Worm (Caenorhabditis elegans) whole organism, young adult: ENCODE measurements around the gene oma-2.

Experiments used
- ama-1 ChIP-seq, 3 experiments: fragments of 150-350 bp in 1 of 3; sonication (generic microtip) in 2 of 3; optimal IDR thresholded peaks; 2 replicates each; lab custom pipeline; 2014 to 2018; ENCODE audit warnings: missing biosample characterization in 2 of 3, missing genetic modification characterization in 2 of 3, missing genetic modification reagents in 2 of 3
- aptf-2 ChIP-seq: fragments of 200-800 bp; sonication (Bioruptor generic); conservative IDR thresholded peaks from 2 replicates; pipeline ENCODE4 v1.3.6; 2022; ENCODE audit warnings: missing genetic modification reagents, missing genetic modification characterization, missing compliant biosample characterization
- aptf-3 ChIP-seq: fragments of 200-800 bp; sonication (Bioruptor generic); IDR thresholded peaks from 2 replicates; pipeline ENCODE4 v1.3.6; 2022; ENCODE audit warnings: missing genetic modification characterization, missing compliant biosample characterization
- attf-5 ChIP-seq: fragments of 200-800 bp; sonication (Bioruptor generic); optimal IDR thresholded peaks from 2 replicates; lab custom pipeline; 2018; ENCODE audit warnings: mild to moderate bottlenecking, missing genetic modification characterization, missing compliant biosample characterization
- bed-1 ChIP-seq: fragments of 200-800 bp; sonication (Bioruptor generic); IDR thresholded peaks from 2 replicates; pipeline ENCODE4 v1.3.6; 2022; ENCODE audit warnings: missing genetic modification reagents, missing genetic modification characterization, missing compliant biosample characterization
- ets-4 ChIP-seq: fragments of 200-800 bp; sonication (Bioruptor generic); optimal IDR thresholded peaks from 2 replicates; lab custom pipeline; 2018; ENCODE audit warnings: mild to moderate bottlenecking, missing genetic modification characterization, missing compliant biosample characterization
- pha-4 ChIP-seq: fragments of 150-350 bp; sonication (generic microtip); optimal IDR thresholded peaks from 2 replicates; lab custom pipeline; 2014; ENCODE audit warnings: missing biosample characterization, missing genetic modification reagents, missing genetic modification characterization
- snpc-4 ChIP-seq, 5 experiments: fragments of 150-350 bp in 1 of 5; sonication (generic microtip) in 4 of 5; optimal IDR thresholded peaks; 2 replicates each; lab custom pipeline; 2014 to 2018; ENCODE audit warnings: missing genetic modification characterization in 5 of 5, missing biosample characterization in 3 of 5, antibody characterized with exemption in 2 of 5, mild to moderate bottlenecking in 2 of 5, missing compliant biosample characterization in 2 of 5, missing genotype in 2 of 5, moderate library complexity in 2 of 5, missing genetic modification reagents in 1 of 5
- unc-62 ChIP-seq: fragments of 150-350 bp; optimal IDR thresholded peaks from 2 replicates; lab custom pipeline; 2014; ENCODE audit warnings: missing biosample characterization, missing genetic modification reagents, missing genetic modification characterization

DNA sequence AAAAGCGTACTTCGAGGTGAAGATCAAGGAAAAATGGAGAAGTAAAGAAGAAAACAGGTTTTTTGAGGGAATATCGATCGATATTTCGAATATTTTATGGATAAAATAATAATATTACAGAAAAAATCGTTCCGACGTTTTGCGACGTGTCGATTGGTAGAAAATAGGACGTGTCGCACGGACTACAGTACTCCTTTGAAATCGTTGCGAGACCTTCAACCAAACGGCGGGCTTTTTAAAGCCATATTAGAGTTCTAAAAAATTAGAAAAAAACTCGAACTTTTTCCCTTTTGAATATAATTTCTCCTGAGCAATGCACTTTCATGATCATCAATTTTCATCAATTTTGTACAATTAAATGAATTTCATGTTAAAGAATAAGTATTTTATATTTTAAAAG, 19.1 kb upstream of the oma-2 start, which contains the start of gene Y97E10AR.4:
- TF ChIP-seq ama-1 (optimal IDR thresholded peaks at IDR 0.05; lab: Kevin White, UChicago) (no peak), ama-1 (GFP tag; optimal IDR thresholded peaks at IDR 0.05; lab: Kevin White, UChicago) (no peak), attf-5 (no peak), snpc-4 (GFP tag; optimal IDR thresholded peaks at IDR 0.05; lab: Kevin White, UChicago) (no peak), snpc-4 (tag; optimal IDR thresholded peaks at IDR 0.05; lab: Kevin White, UChicago) (peak in 1 of 4 experiments; percentile 6), bed-1 (no peak), ets-4 (GFP tag; lab: Kevin White, UChicago) (no peak), pha-4 (tag; lab: Kevin White, UChicago) (no peak), unc-62 (GFP tag; lab: Kevin White, UChicago) (no peak), aptf-2 (GFP tag; lab: Robert Waterston, UW) (no peak), aptf-3 (GFP tag; lab: Robert Waterston, UW) (no peak)
